Fruit fly (Drosophila melanogaster): Measurements from ENCODE around the gene CG10631.

CG10631 gene

DNA sequence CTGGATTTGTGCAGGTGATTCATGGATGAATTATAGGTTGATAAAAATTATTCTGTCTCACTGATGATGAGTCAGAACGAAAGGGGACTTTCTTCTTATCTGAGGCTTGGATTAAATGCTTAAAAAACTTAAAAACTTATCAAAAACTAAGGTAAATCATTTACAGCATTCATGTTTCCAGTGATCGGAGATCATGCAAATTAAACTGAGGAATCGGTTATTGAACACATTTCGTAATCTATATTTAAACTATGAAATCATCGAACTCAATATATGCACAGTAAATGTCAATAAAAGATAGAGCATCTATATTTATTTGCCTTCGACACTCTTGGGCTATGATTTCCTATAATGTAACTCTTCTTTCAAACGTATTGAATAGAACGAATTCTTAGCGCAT is 31.2 kb upstream of the CG10631 start:
- no peak for TF ChIP-seq EcR (GFP tag; optimal IDR thresholded peaks at IDR 0.05)
- no peak for TF ChIP-seq usp (GFP tag; optimal IDR thresholded peaks at IDR 0.05)
- no peak for TF ChIP-seq pan (optimal IDR thresholded peaks at IDR 0.05)
- TF ChIP-seq psq (optimal IDR thresholded peaks at IDR 0.05), result no peak
- no peak for TF ChIP-seq Dll (optimal IDR thresholded peaks at IDR 0.05)
- TF ChIP-seq CG8478 (optimal IDR thresholded peaks at IDR 0.05), result no peak

DNA sequence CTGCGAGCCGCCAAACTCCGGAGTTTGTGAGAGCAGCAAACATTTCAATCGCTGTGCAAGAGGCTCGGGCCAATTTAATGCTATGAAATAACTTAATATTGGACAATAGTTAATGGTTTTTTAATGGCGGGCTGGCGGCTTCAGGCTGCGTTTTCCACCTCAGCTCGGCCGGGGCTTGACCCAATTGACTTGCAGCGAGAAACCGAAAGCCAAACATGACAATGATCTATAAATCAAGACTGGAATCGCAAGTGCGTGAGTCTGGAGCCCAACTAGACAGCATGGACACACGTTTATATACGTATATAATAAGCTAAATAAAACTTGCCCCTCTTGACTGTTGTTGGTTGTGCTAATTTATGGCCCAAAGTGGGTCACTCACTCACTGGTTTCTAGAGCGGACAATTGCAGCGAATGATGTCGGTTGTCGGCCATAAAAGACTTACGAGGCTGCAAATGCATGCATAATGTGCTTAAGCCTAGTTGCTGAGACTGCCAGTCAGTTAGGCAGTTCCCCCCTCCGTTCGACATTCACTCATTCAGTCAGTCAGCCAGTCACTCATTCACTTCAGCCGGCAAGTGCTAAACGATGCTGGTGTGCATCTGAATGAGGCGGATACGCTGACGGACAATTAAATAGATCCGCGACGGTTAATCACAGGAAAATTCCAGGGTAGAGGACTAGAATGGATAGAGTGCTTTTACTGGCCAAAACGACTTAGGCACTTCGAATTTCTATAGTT is 28.3 kb upstream of the CG10631 start:
- no peak for TF ChIP-seq Dll (optimal IDR thresholded peaks at IDR 0.05)
- no peak for TF ChIP-seq EcR (GFP tag; optimal IDR thresholded peaks at IDR 0.05)
- no peak for TF ChIP-seq CG8478 (optimal IDR thresholded peaks at IDR 0.05)
- no peak for TF ChIP-seq psq (optimal IDR thresholded peaks at IDR 0.05)
- no peak for TF ChIP-seq pan (optimal IDR thresholded peaks at IDR 0.05)
- TF ChIP-seq usp (GFP tag; optimal IDR thresholded peaks at IDR 0.05), result no peak

DNA sequence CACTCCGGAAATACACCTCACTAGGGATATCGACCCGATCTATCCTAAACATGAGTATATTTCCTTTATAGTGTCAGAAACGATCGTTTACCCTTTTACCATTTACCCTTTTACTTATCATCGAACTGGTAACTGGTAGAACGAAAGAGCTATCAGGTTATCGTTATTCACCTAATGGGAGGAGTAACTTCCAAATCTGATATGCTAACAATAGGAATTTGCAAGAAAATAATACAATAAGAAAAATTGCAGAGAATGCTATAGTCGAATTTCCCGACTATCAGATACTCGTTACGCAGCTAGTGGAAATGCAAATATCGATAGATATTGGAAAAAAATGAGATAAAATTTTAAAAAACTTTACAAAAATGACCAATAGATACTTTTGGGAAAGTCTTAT is 17.6 kb upstream of the CG10631 start:
- TF ChIP-seq pan (optimal IDR thresholded peaks at IDR 0.05), result no peak
- TF ChIP-seq EcR (GFP tag; optimal IDR thresholded peaks at IDR 0.05), result no peak
- TF ChIP-seq psq (optimal IDR thresholded peaks at IDR 0.05), result no peak
- TF ChIP-seq usp (GFP tag; optimal IDR thresholded peaks at IDR 0.05), result no peak
- TF ChIP-seq Dll (optimal IDR thresholded peaks at IDR 0.05), result no peak
- no peak for TF ChIP-seq CG8478 (optimal IDR thresholded peaks at IDR 0.05)

DNA sequence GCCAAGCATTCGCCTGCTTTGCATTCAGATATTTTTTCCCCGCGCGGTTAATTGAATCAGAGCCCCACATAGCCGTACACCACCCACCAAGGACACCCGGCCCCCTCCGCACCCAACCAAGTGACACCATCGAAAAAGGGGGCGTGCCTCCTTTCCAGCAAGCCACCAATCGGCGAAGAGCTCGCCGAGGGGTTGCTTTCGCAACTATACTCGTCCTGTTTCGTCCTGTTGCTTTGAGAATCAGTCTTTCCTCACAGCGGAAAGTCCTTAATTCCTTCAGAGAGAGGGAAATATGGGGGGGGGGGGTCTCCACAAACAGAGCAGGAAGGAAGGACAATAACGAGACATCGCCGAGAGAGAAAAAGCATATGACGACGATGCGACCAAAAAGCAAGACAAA is 13.0 kb upstream of the CG10631 start:
- no peak for TF ChIP-seq EcR (GFP tag; optimal IDR thresholded peaks at IDR 0.05)
- TF ChIP-seq psq (optimal IDR thresholded peaks at IDR 0.05), result no peak
- TF ChIP-seq CG8478 (optimal IDR thresholded peaks at IDR 0.05), result no peak
- no peak for TF ChIP-seq usp (GFP tag; optimal IDR thresholded peaks at IDR 0.05)
- TF ChIP-seq pan (optimal IDR thresholded peaks at IDR 0.05), result no peak
- no peak for TF ChIP-seq Dll (optimal IDR thresholded peaks at IDR 0.05)

DNA sequence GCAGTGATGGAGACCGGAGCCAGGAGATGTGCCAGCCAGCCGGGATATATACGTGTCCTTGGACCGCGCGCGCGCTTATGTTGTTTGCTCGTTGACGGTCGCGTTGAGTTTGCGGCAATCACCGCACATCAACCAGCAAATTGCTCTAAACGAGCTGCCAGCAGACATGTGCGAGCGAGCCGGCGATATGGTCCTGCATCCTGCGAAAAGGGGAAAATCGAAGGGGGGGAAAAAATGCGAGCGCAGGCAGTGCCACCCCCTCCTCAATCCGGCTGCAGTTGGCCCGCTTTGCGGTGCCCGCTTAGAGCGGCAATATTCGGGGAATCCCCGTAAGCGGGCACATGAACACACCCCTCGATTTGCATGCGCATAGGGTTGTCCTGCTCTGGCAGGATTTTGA is 12.3 kb upstream of the CG10631 start, which contains the start of gene bsh:
Gene bsh (minus strand): TSS at position 101 of the 400 bp plus-strand sequence.
- TF ChIP-seq usp (GFP tag; optimal IDR thresholded peaks at IDR 0.05) (no peak), Dll (optimal IDR thresholded peaks at IDR 0.05) (no peak)

DNA sequence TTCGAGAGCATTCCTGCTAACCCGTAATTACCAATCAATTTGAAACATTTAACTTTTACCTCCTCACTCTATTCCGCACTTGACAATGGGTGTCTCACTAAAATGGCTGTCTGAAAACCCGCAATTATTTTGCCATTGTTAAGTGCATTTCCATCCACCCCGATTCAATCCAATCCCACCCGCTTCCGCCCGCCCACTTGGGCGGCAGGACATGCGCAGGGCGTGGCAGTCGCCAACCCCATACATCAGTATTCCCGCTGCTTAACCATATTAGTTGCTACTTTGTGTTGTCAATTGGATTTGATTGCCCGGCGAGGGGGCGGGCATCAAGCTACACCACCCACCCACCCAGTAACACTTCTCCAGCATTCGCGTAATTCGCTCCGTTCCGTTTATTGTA is 8.7 kb upstream of the CG10631 start:
- TF ChIP-seq EcR (GFP tag; optimal IDR thresholded peaks at IDR 0.05) (no peak), pan (optimal IDR thresholded peaks at IDR 0.05) (no peak), usp (GFP tag; optimal IDR thresholded peaks at IDR 0.05) (no peak), Dll (optimal IDR thresholded peaks at IDR 0.05) (no peak), CG8478 (optimal IDR thresholded peaks at IDR 0.05) (no peak), psq (optimal IDR thresholded peaks at IDR 0.05) (no peak)

DNA sequence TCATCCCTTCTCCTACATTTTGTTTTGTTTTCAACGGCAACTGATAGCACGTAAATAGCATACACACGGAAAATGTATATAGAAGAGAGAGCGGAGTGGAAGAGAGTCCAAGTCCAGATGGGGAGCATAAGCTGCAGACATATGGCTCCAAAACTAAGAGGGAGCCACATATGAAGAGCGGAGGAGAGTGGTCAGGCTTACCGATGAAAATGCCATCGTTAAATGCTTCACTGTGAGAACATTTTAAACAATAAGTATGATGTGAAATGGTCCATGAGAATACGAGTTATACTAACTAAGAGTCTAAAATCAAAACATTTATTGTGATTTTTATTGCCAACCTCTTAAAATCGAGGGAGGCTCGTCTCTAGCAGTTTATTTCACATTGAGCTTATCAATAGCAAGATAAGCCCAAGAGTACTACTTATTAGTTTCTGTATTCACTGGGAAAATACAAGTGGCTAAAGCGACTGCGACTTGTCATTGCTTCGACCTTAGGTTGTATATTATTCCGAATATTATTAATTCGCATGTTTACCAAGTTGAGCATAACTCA is 8.0 kb upstream of the CG10631 start:
- TF ChIP-seq psq (optimal IDR thresholded peaks at IDR 0.05), result no peak
- TF ChIP-seq Dll (optimal IDR thresholded peaks at IDR 0.05), result no peak
- TF ChIP-seq usp (GFP tag; optimal IDR thresholded peaks at IDR 0.05), result no peak
- no peak for TF ChIP-seq EcR (GFP tag; optimal IDR thresholded peaks at IDR 0.05)

DNA sequence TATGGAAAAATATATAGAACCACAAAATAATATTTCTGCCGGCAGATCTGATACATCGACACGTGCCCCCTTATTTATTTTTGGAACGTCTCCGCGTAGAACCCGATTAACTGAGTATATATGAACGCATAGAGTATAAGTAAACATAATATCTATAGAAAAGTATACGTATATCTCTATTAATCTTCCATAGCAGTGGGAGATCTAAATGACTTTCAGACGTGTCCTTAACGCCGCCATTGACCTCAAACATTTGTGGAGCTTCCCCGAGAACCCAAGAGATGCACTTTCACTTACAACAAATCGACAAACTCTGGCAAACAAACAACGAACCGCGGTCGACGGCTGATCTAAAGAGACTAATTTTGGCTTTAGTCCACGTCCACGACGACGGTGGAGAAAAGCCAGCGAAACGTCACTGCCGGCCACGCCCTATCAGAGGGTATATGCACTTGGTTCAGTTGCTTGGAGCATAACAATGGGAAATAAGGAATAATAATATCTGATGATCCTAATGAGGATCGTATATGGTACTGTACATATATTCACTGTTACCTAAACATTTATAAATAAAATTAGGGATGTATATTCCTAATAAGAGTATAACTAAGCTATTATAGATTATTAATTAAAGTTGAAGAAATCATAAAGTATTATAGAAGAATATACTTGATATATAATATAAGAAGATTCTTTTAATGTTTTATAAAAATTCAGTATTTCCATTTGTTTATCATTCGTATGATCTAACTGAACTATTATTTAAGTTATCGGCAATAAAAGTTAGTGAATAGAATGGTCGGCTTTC is 7.3 kb upstream of the CG10631 start, which contains the start of gene fbp:
Gene fbp (minus strand): TSS at position 364 of the 808 bp plus-strand sequence.
- TF ChIP-seq usp (GFP tag; optimal IDR thresholded peaks at IDR 0.05) (no peak), CG8478 (optimal IDR thresholded peaks at IDR 0.05) (no peak), psq (optimal IDR thresholded peaks at IDR 0.05) (no peak)

DNA sequence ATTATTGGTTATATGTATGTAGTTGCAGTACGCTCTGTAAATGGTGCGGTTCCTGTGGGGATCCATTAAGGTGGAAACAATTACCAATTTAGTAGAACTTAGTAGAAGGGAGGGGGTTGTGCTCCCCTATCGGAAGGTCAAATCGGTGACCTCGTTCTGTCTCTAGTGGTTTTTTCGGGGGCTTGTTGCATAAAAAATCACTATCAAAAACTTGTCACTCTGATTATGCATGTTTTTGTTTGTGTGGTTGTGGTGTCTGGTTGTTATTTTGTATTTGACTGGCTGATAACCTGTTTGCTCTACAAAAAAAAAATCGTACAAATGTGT is 6.7 kb upstream of the CG10631 start:
- no peak for TF ChIP-seq usp (GFP tag; optimal IDR thresholded peaks at IDR 0.05)
- no peak for TF ChIP-seq CG8478 (optimal IDR thresholded peaks at IDR 0.05)
- no peak for TF ChIP-seq EcR (GFP tag; optimal IDR thresholded peaks at IDR 0.05)
- no peak for TF ChIP-seq psq (optimal IDR thresholded peaks at IDR 0.05)
- no peak for TF ChIP-seq Dll (optimal IDR thresholded peaks at IDR 0.05)
- TF ChIP-seq pan (optimal IDR thresholded peaks at IDR 0.05), result no peak

DNA sequence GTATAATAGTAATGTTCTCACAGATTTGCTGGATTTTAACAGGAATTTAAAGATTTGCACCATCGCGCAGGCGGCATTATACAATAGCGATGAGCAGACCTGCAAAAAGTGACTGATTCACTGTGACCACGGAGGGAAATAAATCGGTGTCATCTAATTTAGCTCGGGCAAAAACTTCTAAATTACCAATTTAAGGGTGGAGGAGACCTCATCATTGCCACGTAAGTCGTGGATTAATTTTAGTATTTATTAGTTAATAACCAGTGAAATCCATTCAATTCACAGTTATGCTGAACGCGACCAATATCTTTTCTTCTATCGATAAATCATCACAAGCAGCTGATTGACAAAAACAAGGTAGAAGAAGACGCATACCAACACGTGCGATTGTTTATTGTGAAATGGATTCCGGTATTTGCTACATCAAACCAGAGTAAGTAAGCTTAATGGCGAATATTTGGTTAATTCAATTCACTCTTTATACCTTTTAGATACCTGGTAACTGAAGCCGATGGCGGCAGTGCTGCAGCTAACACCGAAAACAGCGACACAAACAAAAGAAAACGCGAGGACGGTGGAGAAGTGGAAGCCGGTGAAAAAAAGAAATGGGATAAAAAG is 1.9 kb upstream of the CG10631 start, which contains the start of the genes CG10628 and Dus3:
Gene CG10628 (minus strand): TSS at position 105 of the 618 bp plus-strand sequence.
Gene Dus3 (plus strand): TSS at position 369 of the 618 bp plus-strand sequence.
- TF ChIP-seq EcR (GFP tag; optimal IDR thresholded peaks at IDR 0.05), result no peak
- no peak for TF ChIP-seq pan (optimal IDR thresholded peaks at IDR 0.05)
- TF ChIP-seq usp (GFP tag; optimal IDR thresholded peaks at IDR 0.05), result no peak
- no peak for TF ChIP-seq Dll (optimal IDR thresholded peaks at IDR 0.05)
- TF ChIP-seq CG8478 (optimal IDR thresholded peaks at IDR 0.05), result no peak
- TF ChIP-seq psq (optimal IDR thresholded peaks at IDR 0.05), result no peak

DNA sequence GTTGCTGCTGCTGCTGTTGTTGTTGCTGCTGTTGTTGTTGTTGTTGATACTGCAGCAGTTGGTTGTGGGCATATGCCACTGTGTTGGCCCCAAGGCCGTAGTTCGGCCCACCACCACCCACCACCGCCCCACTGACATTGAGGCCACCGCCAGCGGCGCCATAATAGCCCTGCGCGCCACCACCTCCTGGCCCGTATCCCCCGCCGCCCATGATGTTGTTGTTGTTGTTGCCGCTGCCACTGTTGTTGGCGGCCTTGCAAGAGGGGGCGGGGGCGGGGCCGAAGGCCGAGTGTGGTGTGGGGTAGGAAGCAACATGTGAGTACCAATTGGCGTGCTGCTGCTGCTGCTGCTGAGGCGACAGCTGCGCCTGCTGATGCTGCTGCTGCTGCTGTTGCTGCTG is 664 bp downstream of the CG10631 start:
- TF ChIP-seq Dll (optimal IDR thresholded peaks at IDR 0.05) (no peak), psq (optimal IDR thresholded peaks at IDR 0.05) (no peak), EcR (GFP tag; optimal IDR thresholded peaks at IDR 0.05) (no peak), pan (optimal IDR thresholded peaks at IDR 0.05) (no peak)

DNA sequence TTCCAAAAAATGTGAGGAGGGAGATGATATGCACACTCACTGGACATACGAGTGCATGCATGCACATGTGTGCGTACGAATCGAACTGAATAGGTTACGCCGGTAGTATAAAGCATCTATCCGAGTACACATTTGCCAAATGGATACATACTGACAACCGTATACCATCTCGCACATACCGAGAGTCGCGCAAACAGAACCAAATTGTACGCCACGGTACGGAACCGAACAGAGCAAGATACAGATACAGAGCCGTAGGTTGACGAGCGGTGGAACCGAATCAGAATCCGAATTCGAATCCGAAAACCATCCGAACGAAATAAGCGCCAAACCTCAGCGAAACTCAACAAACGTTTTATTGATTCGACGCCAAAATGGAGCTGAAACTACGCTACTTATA is 1.7 kb downstream of the CG10631 start:
- TF ChIP-seq EcR (GFP tag; optimal IDR thresholded peaks at IDR 0.05) (no peak), pan (optimal IDR thresholded peaks at IDR 0.05) (no peak), usp (GFP tag; optimal IDR thresholded peaks at IDR 0.05) (no peak), CG8478 (optimal IDR thresholded peaks at IDR 0.05) (no peak), psq (optimal IDR thresholded peaks at IDR 0.05) (no peak), Dll (optimal IDR thresholded peaks at IDR 0.05) (no peak)

Data from whole organism.